Fruit fly (Drosophila melanogaster) whole organism, wandering third instar larva: ENCODE results near the gene Atg12.

Experiments
- Abd-B ChIP-seq: fragments of >200 bp; optimal IDR thresholded peaks from 2 replicates; lab custom pipeline; 2017; ENCODE audit warnings: missing biosample characterization, missing genetic modification characterization
- CG32264 ChIP-seq: fragments of 200-800 bp; sonication (Bioruptor generic); optimal IDR thresholded peaks from 2 replicates; lab custom pipeline; 2016; ENCODE audit warnings: missing biosample characterization, missing genetic modification characterization
- CG9705 ChIP-seq: fragments of 200-800 bp; sonication (Bioruptor generic); optimal IDR thresholded peaks from 2 replicates; lab custom pipeline; 2018; ENCODE audit warnings: missing biosample characterization, mild to moderate bottlenecking, missing genetic modification characterization
- CrebA ChIP-seq: fragments of 200-800 bp; sonication (Bioruptor generic); optimal IDR thresholded peaks from 2 replicates; lab custom pipeline; 2016; ENCODE audit warnings: missing biosample characterization, mild to moderate bottlenecking, missing genetic modification characterization, borderline replicate concordance
- Dfd ChIP-seq: fragments of >200 bp; optimal IDR thresholded peaks from 2 replicates; lab custom pipeline; 2017; ENCODE audit warnings: missing biosample characterization, missing genetic modification characterization
- GATAd ChIP-seq: sonication (Bioruptor generic); optimal IDR thresholded peaks from 2 replicates; lab custom pipeline; 2016; ENCODE audit warnings: missing biosample characterization, missing genetic modification characterization
- HLH106 ChIP-seq: fragments of 200-800 bp; optimal IDR thresholded peaks from 3 replicates; lab custom pipeline; 2019; ENCODE audit warnings: missing biosample characterization, mild to moderate bottlenecking, missing genetic modification characterization, moderate library complexity
- Hnf4 ChIP-seq: fragments of 200-800 bp; sonication (Bioruptor generic); optimal IDR thresholded peaks from 2 replicates; lab custom pipeline; 2016; ENCODE audit warnings: missing biosample characterization, mild to moderate bottlenecking, missing genetic modification characterization
- Hr78 ChIP-seq: fragments of >200 bp; optimal IDR thresholded peaks from 2 replicates; lab custom pipeline; 2017; ENCODE audit warnings: missing biosample characterization, missing genetic modification characterization
- Hr83 ChIP-seq: fragments of 200-300 bp; sonication (Bioruptor generic); optimal IDR thresholded peaks from 2 replicates; lab custom pipeline; 2016; ENCODE audit warnings: missing biosample characterization, mild to moderate bottlenecking, missing genetic modification characterization, moderate library complexity; ENCODE audit not compliant: poor library complexity, severe bottlenecking
- Jra ChIP-seq: sonication (Bioruptor generic); optimal IDR thresholded peaks from 2 replicates; lab custom pipeline; 2016; ENCODE audit warnings: missing biosample characterization, missing genetic modification characterization
- Mio ChIP-seq: sonication (Bioruptor generic); optimal IDR thresholded peaks from 2 replicates; lab custom pipeline; 2016; ENCODE audit warnings: missing biosample characterization, missing genetic modification characterization
- N ChIP-seq: fragments of >200 bp; optimal IDR thresholded peaks from 2 replicates; lab custom pipeline; 2018; ENCODE audit warnings: missing biosample characterization, missing external identifiers, missing genetic modification characterization
- OdsH ChIP-seq: fragments of 200-800 bp; sonication (Bioruptor generic); optimal IDR thresholded peaks from 2 replicates; lab custom pipeline; 2016; ENCODE audit warnings: missing biosample characterization, mild to moderate bottlenecking, missing genetic modification characterization
- Rel ChIP-seq, 2 experiments: fragments of 200-800 bp; sonication (Bioruptor generic) in 1 of 2; optimal IDR thresholded peaks; 2 replicates in 1 of 2; 3 replicates in 1 of 2; lab custom pipeline; 2016 to 2019; ENCODE audit warnings: mild to moderate bottlenecking in 2 of 2, missing biosample characterization in 2 of 2, missing genetic modification characterization in 2 of 2, moderate library complexity in 1 of 2
- Sp1 ChIP-seq: fragments of 200-800 bp; sonication (Bioruptor generic); optimal IDR thresholded peaks from 3 replicates; lab custom pipeline; 2019; ENCODE audit warnings: missing biosample characterization, mild to moderate bottlenecking, missing genetic modification characterization, moderate library complexity
- Vsx2 ChIP-seq: fragments of 200-300, 225-300 bp; sonication (Bioruptor generic); optimal IDR thresholded peaks from 2 replicates; lab custom pipeline; 2018; ENCODE audit warnings: missing biosample characterization, missing genetic modification characterization; ENCODE audit not compliant: partially characterized antibody
- br ChIP-seq: fragments of 200-800 bp; sonication (Bioruptor generic); optimal IDR thresholded peaks from 2 replicates; lab custom pipeline; 2016; ENCODE audit warnings: missing biosample characterization, missing genetic modification characterization
- brk ChIP-seq: fragments of 200-800 bp; sonication (Bioruptor generic); optimal IDR thresholded peaks from 2 replicates; lab custom pipeline; 2016; ENCODE audit warnings: missing biosample characterization, mild to moderate bottlenecking, missing genetic modification characterization
- dl ChIP-seq, 2 experiments: fragments of 175-275, 200-275 bp in 1 of 2; fragments of 200-275 bp in 1 of 2; sonication (Bioruptor generic); optimal IDR thresholded peaks; lab custom pipeline; 2018; ENCODE audit warnings: mild to moderate bottlenecking in 2 of 2, missing biosample characterization in 2 of 2, missing genetic modification characterization in 2 of 2, moderate library complexity in 2 of 2; ENCODE audit not compliant: partially characterized antibody in 2 of 2, insufficient read depth in 1 of 2
- dmrt93B ChIP-seq: fragments of 200-800 bp; sonication (Bioruptor generic); optimal IDR thresholded peaks from 2 replicates; lab custom pipeline; 2018; ENCODE audit warnings: missing biosample characterization, mild to moderate bottlenecking, missing genetic modification characterization
- dsf ChIP-seq: sonication (Bioruptor generic); optimal IDR thresholded peaks from 2 replicates; lab custom pipeline; 2016; ENCODE audit warnings: missing biosample characterization, missing genetic modification characterization, borderline replicate concordance
- foxo ChIP-seq, 2 experiments: fragments of 200-800 bp; sonication (Bioruptor generic); optimal IDR thresholded peaks; 2 replicates in 1 of 2; 3 replicates in 1 of 2; lab custom pipeline; 2016 to 2017; ENCODE audit warnings: missing biosample characterization in 2 of 2, missing genetic modification characterization in 2 of 2
- fru ChIP-seq: fragments of 200-800 bp; sonication (Bioruptor generic); optimal IDR thresholded peaks from 3 replicates; lab custom pipeline; 2016; ENCODE audit warnings: missing biosample characterization, mild to moderate bottlenecking, missing genetic modification characterization
- h ChIP-seq: fragments of 200-800 bp; sonication (Bioruptor generic); optimal IDR thresholded peaks from 3 replicates; lab custom pipeline; 2016; ENCODE audit warnings: missing biosample characterization, mild to moderate bottlenecking, missing genetic modification characterization
- jim ChIP-seq: fragments of 175-275, 200-325 bp; sonication (Bioruptor generic); optimal IDR thresholded peaks from 2 replicates; lab custom pipeline; 2016; ENCODE audit warnings: missing biosample characterization, mild to moderate bottlenecking, missing genetic modification characterization
- lola ChIP-seq: fragments of >200 bp; optimal IDR thresholded peaks from 2 replicates; lab custom pipeline; 2017; ENCODE audit warnings: missing biosample characterization, missing genetic modification characterization
- pan ChIP-seq: fragments of >200 bp; optimal IDR thresholded peaks from 2 replicates; lab custom pipeline; 2017
- psq ChIP-seq: fragments of 200-800 bp; sonication (Bioruptor generic); optimal IDR thresholded peaks from 3 replicates; lab custom pipeline; 2017; ENCODE audit warnings: missing biosample characterization, mild to moderate bottlenecking, missing genetic modification characterization, moderate library complexity
- rgr ChIP-seq: fragments of 200-800 bp; sonication (Bioruptor generic); optimal IDR thresholded peaks from 3 replicates; lab custom pipeline; 2016; ENCODE audit warnings: missing biosample characterization, mild to moderate bottlenecking, missing genetic modification characterization
- sage ChIP-seq: fragments of 200-800 bp; sonication (Bioruptor generic); optimal IDR thresholded peaks from 2 replicates; lab custom pipeline; 2016; ENCODE audit warnings: missing biosample characterization, mild to moderate bottlenecking, missing genetic modification characterization
- usp ChIP-seq: fragments of >200 bp; optimal IDR thresholded peaks from 2 replicates; lab custom pipeline; 2017; ENCODE audit warnings: missing biosample characterization, missing genetic modification characterization
- woc ChIP-seq: sonication (Bioruptor generic); optimal IDR thresholded peaks from 2 replicates; lab custom pipeline; 2016; ENCODE audit warnings: missing biosample characterization, mild to moderate bottlenecking, missing genetic modification characterization

Atg12 gene

dm6 chr3L:12099329-12100031, 37.3 kb upstream of the Atg12 start:
- TF ChIP-seq dmrt93B (GFP tag; lab: Kevin White, UChicago) (no peak), fru (peak; percentile 32), Abd-B (GFP tag; lab: Kevin White, UChicago) (no peak), HLH106 (tag; lab: Kevin White, UChicago) (peak; percentile 58), usp (no peak), br (no peak), h (GFP tag; lab: Kevin White, UChicago) (peak; percentile 7), foxo (GFP tag; optimal IDR thresholded peaks at IDR 0.05; lab: Kevin White, UChicago) (peak in 1 of 2 experiments; percentile 62), Sp1 (peak; percentile 69), Mio (no peak), OdsH (peak; percentile 49), brk (GFP tag; lab: Kevin White, UChicago) (peak; percentile 28), CG32264 (GFP tag; lab: Kevin White, UChicago) (no peak), rgr (GFP tag; lab: Kevin White, UChicago) (peak; percentile 2), lola (GFP tag; lab: Kevin White, UChicago) (no peak), Hr78 (GFP tag; lab: Kevin White, UChicago) (no peak), pan (no peak), psq (GFP tag; lab: Kevin White, UChicago) (peak; percentile 54)
- TF ChIP-seq, all 38 proteins: peak for 9

dm6 chr3L:12101924-12102383, 34.8 kb upstream of the Atg12 start:
- peak; percentile 5 for TF ChIP-seq dmrt93B (GFP tag; lab: Kevin White, UChicago)
- no peak for TF ChIP-seq CrebA (GFP tag; lab: Kevin White, UChicago)
- peak; percentile 8 for TF ChIP-seq h (GFP tag; lab: Kevin White, UChicago)
- no peak for TF ChIP-seq CG32264 (GFP tag; lab: Kevin White, UChicago)
- TF ChIP-seq OdsH = peak; percentile 37
- TF ChIP-seq rgr (GFP tag; lab: Kevin White, UChicago) = peak; percentile 42
- no peak for TF ChIP-seq Jra (GFP tag; lab: Kevin White, UChicago)
- no peak for TF ChIP-seq br
- TF ChIP-seq woc = no peak
- peak; percentile 62 for TF ChIP-seq Sp1
- TF ChIP-seq foxo (GFP tag; optimal IDR thresholded peaks at IDR 0.05; lab: Kevin White, UChicago) = peak in 1 of 2 experiments; percentile 19
- TF ChIP-seq fru = no peak
- no peak for TF ChIP-seq Rel (GFP tag; optimal IDR thresholded peaks at IDR 0.05; lab: Kevin White, UChicago)
- TF ChIP-seq Rel (tag; optimal IDR thresholded peaks at IDR 0.05; lab: Kevin White, UChicago) = no peak
- TF ChIP-seq Hnf4 (GFP tag; lab: Kevin White, UChicago) = no peak
- TF ChIP-seq psq (GFP tag; lab: Kevin White, UChicago) = peak; percentile 46
- no peak for TF ChIP-seq GATAd (GFP tag; lab: Kevin White, UChicago)
- peak; percentile 63 for TF ChIP-seq HLH106 (tag; lab: Kevin White, UChicago)
- no peak for TF ChIP-seq brk (GFP tag; lab: Kevin White, UChicago)
- no peak for TF ChIP-seq dsf (GFP tag; lab: Kevin White, UChicago)

- TF ChIP-seq dmrt93B (GFP tag; lab: Kevin White, UChicago) (no peak), Vsx2 (GFP tag; lab: Kevin White, UChicago) (no peak), br (no peak), Dfd (no peak), CG9705 (GFP tag; lab: Kevin White, UChicago) (no peak), h (GFP tag; lab: Kevin White, UChicago) (no peak)
These were observed 29.4 kb upstream of the Atg12 start for dm6 chr3L:12107378-12107777.

dm6 chr3L:12108515-12108914, 28.3 kb upstream of the Atg12 start:
- TF ChIP-seq N (GFP tag; lab: Kevin White, UChicago) = no peak
- no peak for TF ChIP-seq lola (GFP tag; lab: Kevin White, UChicago)
- no peak for TF ChIP-seq sage (GFP tag; lab: Kevin White, UChicago)

dm6 chr3L:12109045-12109632, 27.6 kb upstream of the Atg12 start:
- TF ChIP-seq lola (GFP tag; lab: Kevin White, UChicago) (no peak), woc (no peak), brk (GFP tag; lab: Kevin White, UChicago) (no peak), Hr83 (GFP tag; lab: Kevin White, UChicago) (no peak), dl (GFP tag; optimal IDR thresholded peaks at IDR 0.05; lab: Kevin White, UChicago; ENCODE audit: insufficient read depth in 1 of 2, partially characterized antibody in 2 of 2) (no peak), OdsH (no peak), br (no peak), Vsx2 (GFP tag; lab: Kevin White, UChicago) (no peak), Hnf4 (GFP tag; lab: Kevin White, UChicago) (no peak), dmrt93B (GFP tag; lab: Kevin White, UChicago) (no peak), usp (no peak), dsf (GFP tag; lab: Kevin White, UChicago) (no peak), h (GFP tag; lab: Kevin White, UChicago) (no peak), jim (GFP tag; lab: Kevin White, UChicago) (no peak)
